Worm (Caenorhabditis elegans) whole organism, young adult: ENCODE results near the gene aakg-2.
"Not testable (repeated sequence)": the region's sequence is repeated elsewhere in the genome, so short reads cannot be mapped to it uniquely, and the experiment has no call there.

ENCODE experiments used
- B0019.2 ChIP-seq: fragments of 200-800 bp; sonication (Bioruptor generic); conservative IDR thresholded peaks from 2 replicates; pipeline ENCODE4 v1.3.6; 2022; ENCODE audit warnings: missing genetic modification reagents, missing genetic modification characterization, missing compliant biosample characterization
- C06A6.2 ChIP-seq: fragments of 200-800 bp; sonication (Bioruptor generic); conservative IDR thresholded peaks from 2 replicates; pipeline ENCODE4 v1.3.6; 2022; ENCODE audit warnings: missing genetic modification characterization, missing compliant biosample characterization
- C17E4.6 ChIP-seq: fragments of 200-800 bp; sonication (Bioruptor generic); IDR thresholded peaks from 2 replicates; pipeline ENCODE4 v1.3.6; 2022; ENCODE audit warnings: missing genetic modification reagents, missing genetic modification characterization, missing compliant biosample characterization
- D2030.7 ChIP-seq: fragments of 200-800 bp; sonication (Bioruptor generic); IDR thresholded peaks from 2 replicates; pipeline ENCODE4 v1.3.6; 2022; ENCODE audit warnings: missing genetic modification reagents, missing genetic modification characterization, missing compliant biosample characterization
- F22D6.2 ChIP-seq: sonication (generic microtip); optimal IDR thresholded peaks from 2 replicates; lab custom pipeline; 2016; ENCODE audit warnings: mild to moderate bottlenecking, missing genetic modification characterization, missing compliant biosample characterization
- F23B12.7 ChIP-seq: sonication (generic microtip); optimal IDR thresholded peaks from 2 replicates; lab custom pipeline; 2017; ENCODE audit warnings: missing genetic modification characterization, mild to moderate bottlenecking, missing compliant biosample characterization, antibody characterized with exemption, moderate library complexity; ENCODE audit not compliant: insufficient read depth
- F57C9.4 ChIP-seq: sonication (generic microtip); optimal IDR thresholded peaks from 2 replicates; lab custom pipeline; 2017; ENCODE audit warnings: mild to moderate bottlenecking, missing genetic modification characterization, missing compliant biosample characterization
- K11D2.4 ChIP-seq: fragments of 200-800 bp; sonication (Bioruptor generic); IDR thresholded peaks from 2 replicates; pipeline ENCODE4 v1.3.6; 2022; ENCODE audit warnings: missing genetic modification reagents, missing genetic modification characterization, missing compliant biosample characterization
- Y53G8AR.9 ChIP-seq: fragments of 200-800 bp; sonication (Bioruptor generic); conservative IDR thresholded peaks from 2 replicates; pipeline ENCODE4 v1.3.6; 2022; ENCODE audit warnings: missing genetic modification reagents, missing genetic modification characterization, missing compliant biosample characterization
- Y56A3A.18 ChIP-seq: fragments of 200-800 bp; sonication (Bioruptor generic); IDR thresholded peaks from 2 replicates; pipeline ENCODE4 v1.3.6; 2022; ENCODE audit warnings: missing genetic modification reagents, missing genetic modification characterization, missing compliant biosample characterization
- aptf-2 ChIP-seq: fragments of 200-800 bp; sonication (Bioruptor generic); conservative IDR thresholded peaks from 2 replicates; pipeline ENCODE4 v1.3.6; 2022; ENCODE audit warnings: missing genetic modification reagents, missing genetic modification characterization, missing compliant biosample characterization
- athp-1 ChIP-seq: sonication (generic microtip); optimal IDR thresholded peaks from 2 replicates; lab custom pipeline; 2017; ENCODE audit warnings: mild to moderate bottlenecking, missing genetic modification characterization, missing compliant biosample characterization
- attf-3 ChIP-seq: fragments of 200-800 bp; sonication (Bioruptor generic); conservative IDR thresholded peaks from 2 replicates; pipeline ENCODE4 v1.3.6; 2022; ENCODE audit warnings: missing genetic modification reagents, missing genetic modification characterization, missing compliant biosample characterization
- attf-6 ChIP-seq: fragments of 200-800 bp; sonication (Bioruptor generic); IDR thresholded peaks from 2 replicates; pipeline ENCODE4 v1.3.6; 2022; ENCODE audit warnings: missing genetic modification reagents, missing genetic modification characterization, missing compliant biosample characterization
- ccch-3 ChIP-seq: fragments of 200-800 bp; sonication (Bioruptor generic); optimal IDR thresholded peaks from 2 replicates; lab custom pipeline; 2018; ENCODE audit warnings: mild to moderate bottlenecking, missing genetic modification characterization, missing compliant biosample characterization
- die-1 ChIP-seq: sonication (generic microtip); optimal IDR thresholded peaks from 2 replicates; lab custom pipeline; 2016; ENCODE audit warnings: missing genotype, mild to moderate bottlenecking, missing genetic modification characterization, missing compliant biosample characterization
- hmg-1.2 ChIP-seq: fragments of 200-800 bp; sonication (Bioruptor generic); IDR thresholded peaks from 2 replicates; pipeline ENCODE4 v1.3.6; 2022; ENCODE audit warnings: missing genetic modification reagents, missing genetic modification characterization, missing compliant biosample characterization
- hsf-1 ChIP-seq: fragments of 200-800 bp; sonication (Bioruptor generic); IDR thresholded peaks from 2 replicates; pipeline ENCODE4 v1.3.6; 2022; ENCODE audit warnings: missing genetic modification reagents, missing genetic modification characterization, missing compliant biosample characterization
- lag-1 ChIP-seq: fragments of 200-800 bp; sonication (Bioruptor generic); IDR thresholded peaks from 2 replicates; pipeline ENCODE4 v1.3.6; 2022; ENCODE audit warnings: missing genetic modification reagents, missing genetic modification characterization, missing compliant biosample characterization
- lir-1 ChIP-seq: fragments of 200-800 bp; sonication (Bioruptor generic); conservative IDR thresholded peaks from 2 replicates; pipeline ENCODE4 v1.3.6; 2022; ENCODE audit warnings: missing genetic modification reagents, missing genetic modification characterization, missing compliant biosample characterization
- madf-8 ChIP-seq: fragments of 200-800 bp; sonication (Bioruptor generic); conservative IDR thresholded peaks from 2 replicates; pipeline ENCODE4 v1.3.6; 2022; ENCODE audit warnings: missing genetic modification reagents, missing genetic modification characterization, missing compliant biosample characterization
- nhr-179 ChIP-seq: sonication (generic microtip); optimal IDR thresholded peaks from 2 replicates; lab custom pipeline; 2016; ENCODE audit warnings: mild to moderate bottlenecking, missing genetic modification characterization, missing compliant biosample characterization
- rpc-1 ChIP-seq, 2 experiments: fragments of 150-350 bp in 1 of 2; sonication (generic microtip) in 1 of 2; optimal IDR thresholded peaks; 2 replicates each; lab custom pipeline; 2014 to 2018; ENCODE audit warnings: missing biosample characterization in 1 of 2, missing genetic modification characterization in 1 of 2, missing genetic modification reagents in 1 of 2, missing genotype in 1 of 2
- snpc-1.3 ChIP-seq: sonication (generic microtip); optimal IDR thresholded peaks from 2 replicates; lab custom pipeline; 2017; ENCODE audit warnings: missing genetic modification characterization, mild to moderate bottlenecking, missing compliant biosample characterization, antibody characterized with exemption, moderate library complexity, missing genotype, missing genetic modification reagents; ENCODE audit not compliant: insufficient read depth
- snpc-3.4 ChIP-seq: sonication (generic microtip); optimal IDR thresholded peaks from 2 replicates; lab custom pipeline; 2017; ENCODE audit warnings: missing genetic modification characterization, mild to moderate bottlenecking, missing compliant biosample characterization, antibody characterized with exemption, moderate library complexity, missing genotype, missing genetic modification reagents
- snpc-4 ChIP-seq, 5 experiments: fragments of 150-350 bp in 1 of 5; sonication (generic microtip) in 4 of 5; optimal IDR thresholded peaks; 2 replicates each; lab custom pipeline; 2014 to 2018; ENCODE audit warnings: missing genetic modification characterization in 5 of 5, missing biosample characterization in 3 of 5, antibody characterized with exemption in 2 of 5, mild to moderate bottlenecking in 2 of 5, missing compliant biosample characterization in 2 of 5, missing genotype in 2 of 5, moderate library complexity in 2 of 5, missing genetic modification reagents in 1 of 5
- tbx-9 ChIP-seq: sonication (generic microtip); optimal IDR thresholded peaks from 2 replicates; lab custom pipeline; 2016; ENCODE audit warnings: borderline replicate concordance, missing genetic modification characterization, inconsistent platforms, missing compliant biosample characterization
- zfh-2 ChIP-seq: fragments of 200-800 bp; sonication (Bioruptor generic); conservative IDR thresholded peaks from 2 replicates; pipeline ENCODE4 v1.3.6; 2022; ENCODE audit warnings: missing genetic modification reagents, missing genetic modification characterization, missing compliant biosample characterization
- ztf-22 ChIP-seq: fragments of 200-800 bp; sonication (Bioruptor generic); optimal IDR thresholded peaks from 2 replicates; lab custom pipeline; 2018; ENCODE audit warnings: mild to moderate bottlenecking, missing genetic modification characterization, moderate library complexity, missing compliant biosample characterization
- ztf-3 ChIP-seq: fragments of 200-800 bp; sonication (Bioruptor generic); optimal IDR thresholded peaks from 2 replicates; lab custom pipeline; 2018; ENCODE audit warnings: mild to moderate bottlenecking, missing genetic modification characterization, missing compliant biosample characterization
- ztf-6 ChIP-seq: fragments of 200-800 bp; sonication (Bioruptor generic); IDR thresholded peaks from 2 replicates; pipeline ENCODE4 v1.3.6; 2022; ENCODE audit warnings: missing genetic modification reagents, missing genetic modification characterization, missing compliant biosample characterization

aakg-2 gene

ce11 chrX:16842935-16843334 is 25.9 kb downstream of the aakg-2 start:
- no peak for TF ChIP-seq snpc-4 (GFP tag; optimal IDR thresholded peaks at IDR 0.05; lab: Kevin White, UChicago)
- TF ChIP-seq snpc-4 (tag; optimal IDR thresholded peaks at IDR 0.05; lab: Kevin White, UChicago), result peak in 1 of 4 experiments; percentile 46
- TF ChIP-seq aptf-2 (GFP tag; lab: Robert Waterston, UW), result 0 out of 2 replicates have a peak, but pooled peaks have one; percentile 16
- no peak for TF ChIP-seq rpc-1 (optimal IDR thresholded peaks at IDR 0.05; lab: Kevin White, UChicago)
- TF ChIP-seq rpc-1 (tag; optimal IDR thresholded peaks at IDR 0.05; lab: Kevin White, UChicago), result no peak
- TF ChIP-seq zfh-2 (GFP tag; lab: Robert Waterston, UW), result peak; percentile 84

- TF ChIP-seq athp-1 (no peak), lag-1 (no peak), nhr-179 (no peak), Y56A3A.18 (GFP tag; lab: Robert Waterston, UW) (no peak), madf-8 (GFP tag; lab: Robert Waterston, UW) (no peak), attf-6 (GFP tag; lab: Robert Waterston, UW) (no peak)
Measured at ce11 chrX:16840738-16841137, 28.1 kb downstream of the aakg-2 start, which contains the start of gene dyla-1. Gene dyla-1 (plus strand): TSS chrX:16841038.

DNA sequence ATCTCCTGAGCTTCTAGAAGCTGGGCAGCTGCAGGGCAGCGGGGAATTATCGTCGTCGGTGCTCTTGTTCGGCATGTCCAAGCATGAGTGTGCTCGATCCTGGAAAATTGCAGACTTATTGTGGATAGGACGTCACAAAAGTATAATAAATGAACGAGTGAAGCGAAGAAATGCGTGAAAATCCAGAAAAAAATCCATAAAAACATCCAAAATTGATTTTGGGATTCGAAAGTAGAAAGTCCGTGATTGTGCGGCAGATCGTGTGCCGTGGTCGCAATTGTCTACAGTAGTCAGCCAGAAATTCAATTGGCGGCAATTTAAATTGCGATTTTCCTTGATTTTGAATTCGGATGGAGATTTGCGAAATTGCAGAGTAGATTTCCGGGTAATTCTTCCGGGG is 32.5 kb downstream of the aakg-2 start, which contains the start of gene F41G4.7:
TSS of gene F41G4.7 (minus strand) at position 101 of the 400 bp plus-strand sequence.
- no peak for TF ChIP-seq ztf-6
- no peak for TF ChIP-seq B0019.2
- no peak for TF ChIP-seq hmg-1.2 (GFP tag; lab: Robert Waterston, UW)
- no peak for TF ChIP-seq snpc-1.3 (tag; lab: Kevin White, UChicago)
- TF ChIP-seq lir-1 (GFP tag; lab: Robert Waterston, UW), result no peak
- no peak for TF ChIP-seq Y53G8AR.9 (GFP tag; lab: Robert Waterston, UW)
- TF ChIP-seq F23B12.7, result no peak
- TF ChIP-seq hsf-1, result no peak
- TF ChIP-seq ztf-3 (GFP tag; lab: Kevin White, UChicago), result no peak
- TF ChIP-seq ccch-3 (GFP tag; lab: Kevin White, UChicago), result no peak
- TF ChIP-seq C06A6.2, result no peak
- no peak for TF ChIP-seq K11D2.4 (GFP tag; lab: Robert Waterston, UW)
- no peak for TF ChIP-seq ztf-22 (GFP tag; lab: Kevin White, UChicago)
- no peak for TF ChIP-seq F22D6.2 (tag; lab: Kevin White, UChicago)
- TF ChIP-seq tbx-9 (tag; lab: Kevin White, UChicago), result no peak
- TF ChIP-seq C17E4.6 (GFP tag; lab: Robert Waterston, UW), result no peak
- no peak for TF ChIP-seq die-1
- TF ChIP-seq F57C9.4 (tag; lab: Kevin White, UChicago), result no peak
- TF ChIP-seq snpc-3.4 (tag; lab: Kevin White, UChicago), result no peak
- TF ChIP-seq zfh-2 (GFP tag; lab: Robert Waterston, UW), result no peak

DNA sequence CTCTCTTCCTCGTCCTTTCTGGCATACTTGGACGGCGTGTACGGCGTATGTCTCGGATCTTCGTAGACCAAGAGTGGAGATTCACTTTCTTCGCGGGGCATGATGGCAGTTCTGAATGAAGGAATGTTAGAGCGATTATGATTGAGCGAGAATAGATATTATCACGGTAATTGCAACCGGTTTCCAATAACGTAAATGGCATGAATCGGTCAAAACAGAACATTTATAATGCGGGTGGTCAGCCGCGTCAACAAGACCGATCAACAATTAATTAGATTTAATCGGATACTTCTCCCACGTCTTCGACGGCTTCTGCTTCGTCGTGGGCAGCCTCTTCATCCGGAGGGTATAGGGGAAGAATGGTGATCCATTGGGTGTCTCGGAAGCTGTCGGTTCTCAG is 34.1 kb downstream of the aakg-2 start, which contains the start of gene F41G4.13:
TSS of gene F41G4.13 (minus strand) at position 101 of the 400 bp plus-strand sequence.
- TF ChIP-seq D2030.7 (GFP tag; lab: Robert Waterston, UW); die-1; attf-3 (GFP tag; lab: Robert Waterston, UW): not testable (repeated sequence)
